Worm (Caenorhabditis elegans): Measurements from ENCODE around the gene clc-26.

- TF ChIP-seq nhr-77 (tag; optimal IDR thresholded peaks at IDR 0.05) (no peak), nhr-47 (tag; optimal IDR thresholded peaks at IDR 0.05) (no peak), jun-1 (tag; optimal IDR thresholded peaks at IDR 0.05) (no peak), lir-3 (tag; optimal IDR thresholded peaks at IDR 0.05; ENCODE audit: poor library complexity) (no peak), nhr-28 (tag; optimal IDR thresholded peaks at IDR 0.05) (no peak), zag-1 (tag; optimal IDR thresholded peaks at IDR 0.05) (no peak), aly-2 (tag; optimal IDR thresholded peaks at IDR 0.05) (no peak), pag-3 (tag; optimal IDR thresholded peaks at IDR 0.05; ENCODE audit: borderline replicate concordance, insufficient read depth) (no peak), nhr-90 (tag; optimal IDR thresholded peaks at IDR 0.05; ENCODE audit: poor library complexity) (no peak), fkh-10 (GFP tag; optimal IDR thresholded peaks at IDR 0.05) (no peak)
Measured at ce11 chrIII:1026261-1026660, 4.6 kb downstream of the clc-26 start, which contains the start of gene clc-25.

Data from whole organism, L1 larva.